Worm (Caenorhabditis elegans) whole organism, early embryonic: ENCODE data around the gene F49E11.7.

Experiments used
- ama-1 ChIP-seq: fragments of 150-350 bp; optimal IDR thresholded peaks from 2 replicates; lab custom pipeline; 2014
- hnd-1 ChIP-seq: sonication (generic microtip); optimal IDR thresholded peaks from 2 replicates; lab custom pipeline; 2016; ENCODE audit warnings: missing genetic modification characterization, missing compliant biosample characterization
- tbx-37 ChIP-seq: fragments of 200-800 bp; sonication (Bioruptor generic); conservative IDR thresholded peaks from 2 replicates; pipeline ENCODE4 v1.3.6; 2022; ENCODE audit warnings: missing genetic modification reagents, missing genetic modification characterization, missing compliant biosample characterization

DNA sequence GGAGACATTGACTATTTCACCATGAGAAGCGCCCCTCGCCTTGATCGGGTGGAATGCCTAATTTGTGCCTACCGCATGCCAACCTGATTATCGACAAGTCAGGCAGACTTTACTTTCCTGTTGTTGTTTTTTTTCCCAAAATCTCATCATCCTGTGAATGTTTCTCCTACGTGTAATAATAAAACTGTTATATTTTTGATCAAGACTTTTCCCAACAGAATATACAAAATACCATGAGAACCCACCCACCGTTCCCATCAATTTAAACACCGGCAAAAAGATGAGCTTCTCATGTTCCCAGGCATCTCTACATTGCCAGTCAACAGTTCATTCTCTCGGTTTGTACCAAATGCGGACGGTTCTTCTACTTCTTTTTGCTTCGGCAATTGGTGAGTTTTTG, 5.8 kb upstream of the F49E11.7 start, which contains the start of gene scl-9:
- TF ChIP-seq hnd-1 (tag; lab: Kevin White, UChicago) (no peak), tbx-37 (no peak), ama-1 (lab: Kevin White, UChicago) (no peak)
